Fruit fly (Drosophila melanogaster) whole organism, embryonic: ENCODE results near the gene hydra.

Experiments
- CG10274 ChIP-seq: fragments of 200-800 bp; sonication (Bioruptor generic); optimal IDR thresholded peaks from 3 replicates; lab custom pipeline; 2017; ENCODE audit warnings: missing biosample characterization, mild to moderate bottlenecking, missing genetic modification characterization
- CG11085 ChIP-seq: fragments of 200-800 bp; sonication (Bioruptor generic); IDR thresholded peaks from 2 replicates; pipeline ENCODE4 v1.3.6; 2022; ENCODE audit warnings: missing biosample characterization, missing genetic modification characterization
- CG12299 ChIP-seq: fragments of 200-800 bp; sonication (Bioruptor generic); optimal IDR thresholded peaks from 2 replicates; lab custom pipeline; 2018; ENCODE audit warnings: missing biosample characterization, mild to moderate bottlenecking, missing genetic modification characterization
- CG12942 ChIP-seq: fragments of 200-800 bp; sonication (Bioruptor generic); optimal IDR thresholded peaks from 3 replicates; lab custom pipeline; 2016; ENCODE audit warnings: missing biosample characterization, missing genetic modification characterization
- CG13624 ChIP-seq: fragments of 200-800 bp; sonication (Bioruptor generic); optimal IDR thresholded peaks from 2 replicates; lab custom pipeline; 2016; ENCODE audit warnings: missing biosample characterization, missing genetic modification characterization
- CG1529 ChIP-seq: fragments of 200-800 bp; sonication (Bioruptor generic); optimal IDR thresholded peaks from 3 replicates; lab custom pipeline; 2018; ENCODE audit warnings: missing biosample characterization, missing genetic modification characterization
- CG16813 ChIP-seq: fragments of 200-800 bp; sonication (Bioruptor generic); IDR thresholded peaks from 3 replicates; pipeline ENCODE4 v1.3.6; 2022; ENCODE audit warnings: missing biosample characterization, missing genetic modification characterization; ENCODE audit not compliant: partially characterized antibody
- CG16863 ChIP-seq: fragments of 200-800 bp; sonication (Bioruptor generic); optimal IDR thresholded peaks from 3 replicates; lab custom pipeline; 2016; ENCODE audit warnings: missing biosample characterization, missing genetic modification characterization
- CG17361 ChIP-seq: fragments of 200-800 bp; sonication (Bioruptor generic); IDR thresholded peaks from 3 replicates; pipeline ENCODE4 v1.3.6; 2022; ENCODE audit warnings: missing biosample characterization, missing genetic modification characterization
- CG1832 ChIP-seq: fragments of 200-800 bp; sonication (Bioruptor generic); optimal IDR thresholded peaks from 2 replicates; lab custom pipeline; 2017; ENCODE audit warnings: missing biosample characterization, mild to moderate bottlenecking, missing genetic modification characterization, inconsistent platforms
- CG2199 ChIP-seq: fragments of 200-800 bp; sonication (Bioruptor generic); IDR thresholded peaks from 3 replicates; pipeline ENCODE4 v1.3.6; 2022; ENCODE audit warnings: missing biosample characterization, missing genetic modification characterization
- CG2678 ChIP-seq: fragments of 200-800 bp; sonication (Bioruptor generic); optimal IDR thresholded peaks from 3 replicates; lab custom pipeline; 2019; ENCODE audit warnings: missing biosample characterization, mild to moderate bottlenecking, missing genetic modification characterization, moderate library complexity
- CG3065 ChIP-seq: fragments of 200-800 bp; sonication (Bioruptor generic); optimal IDR thresholded peaks from 2 replicates; lab custom pipeline; 2016; ENCODE audit warnings: missing biosample characterization, missing genetic modification characterization
- CG31388 ChIP-seq: fragments of 200-800 bp; sonication (Bioruptor generic); optimal IDR thresholded peaks from 2 replicates; lab custom pipeline; 2016; ENCODE audit warnings: missing biosample characterization, missing genetic modification characterization
- CG32532 ChIP-seq: fragments of 200-800 bp; sonication (Bioruptor generic); IDR thresholded peaks from 2 replicates; pipeline ENCODE4 v1.3.6; 2022; ENCODE audit warnings: missing biosample characterization, missing genetic modification characterization
- CG3847 ChIP-seq: fragments of 200-800 bp; sonication (Bioruptor generic); IDR thresholded peaks from 2 replicates; pipeline ENCODE4 v1.3.6; 2022; ENCODE audit warnings: missing biosample characterization, missing genetic modification characterization
- CG4617 ChIP-seq: fragments of 200-800 bp; sonication (Bioruptor generic); optimal IDR thresholded peaks from 3 replicates; lab custom pipeline; 2016; ENCODE audit warnings: missing biosample characterization, missing genetic modification characterization, borderline replicate concordance
- CG6254 ChIP-seq: fragments of 200-800 bp; sonication (Bioruptor generic); optimal IDR thresholded peaks from 3 replicates; lab custom pipeline; 2017; ENCODE audit warnings: mild to moderate bottlenecking, missing biosample characterization, missing genetic modification reagents, missing genetic modification characterization
- CG7928 ChIP-seq: fragments of 200-800 bp; sonication (Bioruptor generic); optimal IDR thresholded peaks from 2 replicates; lab custom pipeline; 2017; ENCODE audit warnings: missing biosample characterization, mild to moderate bottlenecking, missing genetic modification characterization
- CG9727 ChIP-seq: fragments of 200-800 bp; sonication (Bioruptor generic); optimal IDR thresholded peaks from 3 replicates; lab custom pipeline; 2017; ENCODE audit warnings: missing biosample characterization, mild to moderate bottlenecking, missing genetic modification characterization
- CG9876 ChIP-seq: fragments of 200-800 bp; sonication (Bioruptor generic); optimal IDR thresholded peaks from 2 replicates; lab custom pipeline; 2016; ENCODE audit warnings: missing biosample characterization, missing genetic modification characterization
- Dbx ChIP-seq: fragments of 200-800 bp; sonication (Bioruptor generic); IDR thresholded peaks from 3 replicates; pipeline ENCODE4 v1.3.6; 2022; ENCODE audit warnings: missing biosample characterization, missing genetic modification characterization
- Ets65A ChIP-seq: fragments of 200-800 bp; sonication (Bioruptor generic); peaks from one replicate; lab custom pipeline; 2016; ENCODE audit warnings: missing biosample characterization, missing genetic modification characterization
- Ets97D ChIP-seq: fragments of 200-800 bp; sonication (Bioruptor generic); optimal IDR thresholded peaks from 3 replicates; lab custom pipeline; 2016; ENCODE audit warnings: missing biosample characterization, missing genetic modification characterization
- HHEX ChIP-seq: fragments of 200-800 bp; sonication (Bioruptor generic); optimal IDR thresholded peaks from 3 replicates; lab custom pipeline; 2017; ENCODE audit warnings: missing biosample characterization, mild to moderate bottlenecking, missing genetic modification characterization, missing genetic modification reagents
- HmgD ChIP-seq: fragments of 200-800 bp; sonication (Bioruptor generic); optimal IDR thresholded peaks from 3 replicates; lab custom pipeline; 2016; ENCODE audit warnings: missing biosample characterization, missing genetic modification characterization
- HmgZ ChIP-seq: fragments of 200-800 bp; sonication (Bioruptor generic); optimal IDR thresholded peaks from 2 replicates; lab custom pipeline; 2018; ENCODE audit warnings: missing biosample characterization, mild to moderate bottlenecking, missing genetic modification characterization
- NC2α ChIP-seq: fragments of 200-800 bp; sonication (Bioruptor generic); optimal IDR thresholded peaks from 2 replicates; lab custom pipeline; 2016; ENCODE audit warnings: missing biosample characterization, missing genetic modification characterization
- NK7.1 ChIP-seq: fragments of 200-800 bp; sonication (Bioruptor generic); optimal IDR thresholded peaks from 3 replicates; lab custom pipeline; 2016; ENCODE audit warnings: missing biosample characterization, missing genetic modification characterization
- Oaz ChIP-seq: fragments of 200-800 bp; sonication (Bioruptor generic); IDR thresholded peaks from 2 replicates; pipeline ENCODE4 v1.3.6; 2022; ENCODE audit warnings: missing biosample characterization, missing genetic modification characterization
- Ptx1 ChIP-seq: fragments of 200-800 bp; sonication (Bioruptor generic); IDR thresholded peaks from 2 replicates; pipeline ENCODE4 v1.3.6; 2022; ENCODE audit warnings: missing biosample characterization, missing genetic modification characterization
- Usf ChIP-seq: fragments of 200-800 bp; sonication (Bioruptor generic); optimal IDR thresholded peaks from 2 replicates; lab custom pipeline; 2017; ENCODE audit warnings: missing genotype, missing biosample characterization, missing genetic modification characterization
- aop ChIP-seq: fragments of 200-800 bp; sonication (Bioruptor generic); IDR thresholded peaks from 2 replicates; pipeline ENCODE4 v1.3.6; 2022; ENCODE audit warnings: missing biosample characterization, missing genetic modification characterization
- ase ChIP-seq: fragments of 200-800 bp; sonication (Bioruptor generic); IDR thresholded peaks from 3 replicates; pipeline ENCODE4 v1.3.6; 2022; ENCODE audit warnings: missing biosample characterization, missing genetic modification characterization
- ato ChIP-seq: fragments of 200-800 bp; sonication (Bioruptor generic); IDR thresholded peaks from 2 replicates; pipeline ENCODE4 v1.3.6; 2022; ENCODE audit warnings: missing biosample characterization, missing genetic modification characterization; ENCODE audit not compliant: partially characterized antibody
- croc ChIP-seq: fragments of 200-800 bp; sonication (Bioruptor generic); conservative IDR thresholded peaks from 3 replicates; pipeline ENCODE4 v1.3.6; 2022; ENCODE audit warnings: missing biosample characterization, missing genetic modification characterization
- danr ChIP-seq: fragments of 200-800 bp; sonication (Bioruptor generic); IDR thresholded peaks from 2 replicates; pipeline ENCODE4 v1.3.6; 2022; ENCODE audit warnings: missing biosample characterization, missing genetic modification characterization
- dpn ChIP-seq, 2 experiments: fragments of 200-800 bp; sonication (Bioruptor generic); optimal IDR thresholded peaks; 3 replicates each; lab custom pipeline; 2016; ENCODE audit warnings: missing biosample characterization in 2 of 2, missing genetic modification characterization in 2 of 2
- eyg ChIP-seq: fragments of 200-800 bp; sonication (Bioruptor generic); optimal IDR thresholded peaks from 3 replicates; lab custom pipeline; 2016; ENCODE audit warnings: missing biosample characterization, missing genetic modification characterization
- fd102C ChIP-seq: fragments of 200-800 bp; sonication (Bioruptor generic); optimal IDR thresholded peaks from 2 replicates; lab custom pipeline; 2018; ENCODE audit warnings: missing biosample characterization, mild to moderate bottlenecking, missing genetic modification characterization, moderate library complexity
- gsb ChIP-seq: fragments of 200-800 bp; sonication (Bioruptor generic); IDR thresholded peaks from 2 replicates; pipeline ENCODE4 v1.3.6; 2022; ENCODE audit warnings: missing biosample characterization, missing genetic modification characterization
- hth ChIP-seq: fragments of >200 bp; optimal IDR thresholded peaks from 2 replicates; lab custom pipeline; 2017; ENCODE audit warnings: inconsistent platforms
- ind ChIP-seq: fragments of 200-800 bp; sonication (Bioruptor generic); optimal IDR thresholded peaks from 3 replicates; lab custom pipeline; 2016; ENCODE audit warnings: missing biosample characterization, missing genetic modification characterization
- kah ChIP-seq: fragments of 200-800 bp; sonication (Bioruptor generic); optimal IDR thresholded peaks from 2 replicates; lab custom pipeline; 2018; ENCODE audit warnings: missing biosample characterization, mild to moderate bottlenecking, missing genetic modification characterization
- kay ChIP-seq: fragments of 200-800 bp; sonication (Bioruptor generic); optimal IDR thresholded peaks from 2 replicates; lab custom pipeline; 2016; ENCODE audit warnings: missing biosample characterization, missing genetic modification characterization
- ken ChIP-seq: fragments of 200-800 bp; sonication (Bioruptor generic); IDR thresholded peaks from 3 replicates; pipeline ENCODE4 v1.3.6; 2022; ENCODE audit warnings: missing biosample characterization, missing genetic modification characterization
- mirr ChIP-seq: fragments of 200-800 bp; sonication (Bioruptor generic); optimal IDR thresholded peaks from 3 replicates; lab custom pipeline; 2018; ENCODE audit warnings: missing biosample characterization, mild to moderate bottlenecking, missing genetic modification characterization
- pita ChIP-seq: fragments of 200-800 bp; sonication (Bioruptor generic); optimal IDR thresholded peaks from 2 replicates; lab custom pipeline; 2017; ENCODE audit warnings: missing biosample characterization, mild to moderate bottlenecking, missing genetic modification characterization
- ssp ChIP-seq: fragments of 200-800 bp; sonication (Bioruptor generic); IDR thresholded peaks from 2 replicates; pipeline ENCODE4 v1.3.6; 2022; ENCODE audit warnings: missing biosample characterization, missing genetic modification characterization
- trh ChIP-seq: fragments of 200-800 bp; sonication (Bioruptor generic); optimal IDR thresholded peaks from 2 replicates; lab custom pipeline; 2016; ENCODE audit warnings: missing biosample characterization, missing genetic modification characterization
- wor ChIP-seq: fragments of 200-800 bp; sonication (Bioruptor generic); IDR thresholded peaks from 2 replicates; pipeline ENCODE4 v1.3.6; 2022; ENCODE audit warnings: missing biosample characterization, missing genetic modification characterization
- yki ChIP-seq: fragments of >200 bp; optimal IDR thresholded peaks from 3 replicates; lab custom pipeline; 2018

Gene hydra

DNA sequence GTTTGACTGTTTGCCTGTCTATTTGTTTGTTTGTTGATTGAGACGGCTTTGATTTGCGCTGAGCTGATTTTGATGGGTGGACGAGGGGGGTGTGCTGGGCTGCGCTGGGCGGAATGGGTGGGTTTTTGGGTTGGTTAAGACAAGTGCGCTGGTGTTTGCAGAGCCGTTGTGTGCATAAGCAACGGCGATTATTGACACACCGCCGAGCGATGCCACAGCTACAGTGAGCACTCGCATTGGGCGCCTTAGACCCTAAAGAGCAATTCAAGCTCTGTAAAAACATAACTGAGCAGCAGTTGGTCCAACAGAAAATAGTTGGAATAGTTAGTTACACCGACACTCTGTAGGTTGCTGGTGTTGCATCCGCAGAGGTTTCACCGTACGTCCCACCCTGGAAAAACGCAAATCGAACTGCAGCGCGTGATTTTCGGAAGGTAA, 21.9 kb downstream of the hydra start (continued):
- TF ChIP-seq ato (GFP tag; lab: Robert Waterston, UW) (no peak), CG7928 (GFP tag; lab: Kevin White, UChicago) (no peak), ind (GFP tag; lab: Kevin White, UChicago) (peak; percentile 77), ken (peak; percentile 83), hth (lab: Kevin White, UChicago) (no peak), pita (GFP tag; lab: Kevin White, UChicago) (no peak), trh (peak; percentile 64), ssp (GFP tag; lab: Robert Waterston, UW) (peak; percentile 79), CG17361 (peak; percentile 74), CG31388 (peak; percentile 67), dpn (GFP tag; optimal IDR thresholded peaks at IDR 0.05; lab: Kevin White, UChicago) (peak; percentile 64 to 73), CG6254 (GFP tag; lab: Kevin White, UChicago) (peak; percentile 66), CG3847 (GFP tag; lab: Robert Waterston, UW) (peak; percentile 44; the same call in 1 of the 2 replicates), Oaz (GFP tag; lab: Robert Waterston, UW) (0 out of 2 replicates have a peak, but pooled peaks have one; percentile 25), Dbx (GFP tag; lab: Robert Waterston, UW) (0 out of 3 replicates have a peak, but pooled peaks have one; percentile 27), NC2α (peak; percentile 74), CG12942 (GFP tag; lab: Kevin White, UChicago) (peak; percentile 79), gsb (0 out of 2 replicates have a peak, but pooled peaks have one; percentile 26), eyg (GFP tag; lab: Kevin White, UChicago) (peak; percentile 59), Usf (peak; percentile 67), CG3065 (GFP tag; lab: Kevin White, UChicago) (peak; percentile 63), Ptx1 (GFP tag; lab: Robert Waterston, UW) (peak; percentile 82), Ets65A (peak; percentile 97), CG2678 (tag; lab: Kevin White, UChicago) (peak; percentile 72), kay (peak; percentile 54), CG10274 (peak; percentile 44), CG1832 (GFP tag; lab: Kevin White, UChicago) (peak; percentile 13), CG1529 (GFP tag; lab: Kevin White, UChicago) (peak; percentile 81), aop (GFP tag; lab: Robert Waterston, UW) (no peak), fd102C (GFP tag; lab: Kevin White, UChicago) (peak; percentile 83), kah (peak; percentile 6), Ets97D (GFP tag; lab: Kevin White, UChicago) (peak; percentile 47), croc (GFP tag; lab: Robert Waterston, UW) (peak; percentile 82), HmgD (peak; percentile 47), CG32532 (peak; percentile 61), CG4617 (peak; percentile 58), CG11085 (peak; percentile 55), CG12299 (tag; lab: Kevin White, UChicago) (no peak), HHEX (GFP tag; lab: Kevin White, UChicago) (peak; percentile 76), CG2199 (GFP tag; lab: Robert Waterston, UW) (0 out of 3 replicates have a peak, but pooled peaks have one; percentile 66), CG13624 (GFP tag; lab: Kevin White, UChicago) (peak; percentile 29), CG9876 (GFP tag; lab: Kevin White, UChicago) (peak; percentile 63), HmgZ (tag; lab: Kevin White, UChicago) (peak; percentile 16), ase (GFP tag; lab: Robert Waterston, UW) (peak; percentile 76), yki (no peak), mirr (GFP tag; lab: Kevin White, UChicago) (peak; percentile 9), CG9727 (GFP tag; lab: Kevin White, UChicago) (peak; percentile 86), wor (GFP tag; lab: Robert Waterston, UW) (peak; percentile 69), CG16863 (GFP tag; lab: Kevin White, UChicago) (peak; percentile 82), NK7.1 (GFP tag; lab: Kevin White, UChicago) (peak; percentile 77), CG16813 (GFP tag; lab: Robert Waterston, UW) (no peak), danr (GFP tag; lab: Robert Waterston, UW) (peak; percentile 76)
